Worm (Caenorhabditis elegans): ENCODE results near the gene R10F2.6.

ce11 chrIII:2972977-2973376 is 29.1 kb upstream of the R10F2.6 start:
- TF ChIP-seq nfya-1 (tag; optimal IDR thresholded peaks at IDR 0.05) (no peak), ets-4 (tag; optimal IDR thresholded peaks at IDR 0.05) (no peak), sox-4 (tag; optimal IDR thresholded peaks at IDR 0.05) (no peak), fkh-10 (GFP tag; optimal IDR thresholded peaks at IDR 0.05) (no peak), sox-2 (GFP tag; IDR thresholded peaks at IDR 0.05) (no peak), odd-2 (tag; optimal IDR thresholded peaks at IDR 0.05) (no peak), K02D7.2 (tag; optimal IDR thresholded peaks at IDR 0.05) (no peak), elt-2 (tag; optimal IDR thresholded peaks at IDR 0.05) (no peak), dmd-4 (tag; optimal IDR thresholded peaks at IDR 0.05; ENCODE audit: borderline replicate concordance) (no peak), C38D4.7 (GFP tag; optimal IDR thresholded peaks at IDR 0.05) (no peak), nhr-11 (tag; optimal IDR thresholded peaks at IDR 0.05) (no peak)

Measured in whole organism, late embryonic.